Worm (Caenorhabditis elegans): ENCODE data around the gene Y5H2B.3.
A peak's percentile ranks its signal among the peaks of the same experiment; 100 is the strongest.

Y5H2B.3 gene

ce11 chrV:2175242-2175641 is 12.9 kb upstream of the Y5H2B.3 start, which contains the start of gene C45H4.18 (continued):
- TF ChIP-seq athp-1 (tag; optimal IDR thresholded peaks at IDR 0.05) (no peak), aptf-2 (GFP tag; conservative IDR thresholded peaks at IDR 0.05) (no peak), hlh-26 (GFP tag; conservative IDR thresholded peaks at IDR 0.05) (no peak), unc-62 (GFP tag; optimal IDR thresholded peaks at IDR 0.05) (no peak)

DNA sequence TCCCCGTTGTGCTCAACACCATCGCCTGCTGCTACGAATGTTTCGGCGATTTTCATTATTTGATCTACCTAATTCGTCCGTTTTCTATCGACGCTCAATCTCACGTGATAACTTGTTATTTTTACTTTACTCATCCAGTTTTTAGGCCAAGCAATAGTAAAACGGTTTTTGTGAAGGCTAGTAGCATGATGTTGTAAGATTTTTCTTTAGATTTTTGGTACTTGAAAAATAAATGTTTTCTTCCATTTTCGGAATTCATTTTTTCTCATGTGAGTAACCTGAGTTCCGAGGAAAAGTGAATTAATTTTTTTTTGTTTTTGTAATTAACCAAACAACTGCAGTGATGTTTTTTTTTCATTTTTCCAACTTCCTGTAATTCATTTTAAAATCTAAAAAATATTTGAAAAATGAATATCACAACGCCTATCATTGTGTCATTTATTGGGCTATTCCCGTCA is 10.8 kb upstream of the Y5H2B.3 start, which contains the start of gene srbc-17:
Gene srbc-17, plus strand, starts transcription at position 408 of the 458 bp plus-strand sequence.
- TF ChIP-seq snpc-1.3 (tag; optimal IDR thresholded peaks at IDR 0.05; ENCODE audit: insufficient read depth) (no peak), K11D2.4 (GFP tag; IDR thresholded peaks at IDR 0.05) (no peak)

- TF ChIP-seq madf-6 (GFP tag; IDR thresholded peaks at IDR 0.05): no peak
- TF ChIP-seq lir-1 (GFP tag; conservative IDR thresholded peaks at IDR 0.05): no peak
- TF ChIP-seq hlh-26 (GFP tag; conservative IDR thresholded peaks at IDR 0.05): no peak
- TF ChIP-seq athp-1 (tag; optimal IDR thresholded peaks at IDR 0.05): no peak
- no peak for TF ChIP-seq lin-35 (GFP tag; optimal IDR thresholded peaks at IDR 0.05)
- no peak for TF ChIP-seq lsy-27 (tag; optimal IDR thresholded peaks at IDR 0.05; ENCODE audit: borderline replicate concordance, insufficient read depth)
Observed at ce11 chrV:2179214-2179613, 8.9 kb upstream of the Y5H2B.3 start, which contains the start of gene cyp-33C1. Gene cyp-33C1, plus strand, starts transcription at chrV:2179514.

- no peak for TF ChIP-seq F52B5.7 (tag; optimal IDR thresholded peaks at IDR 0.05)
- TF ChIP-seq snpc-3.4 (tag; optimal IDR thresholded peaks at IDR 0.05): no peak
- TF ChIP-seq F37B4.10 (GFP tag; IDR thresholded peaks at IDR 0.05): no peak
- no peak for TF ChIP-seq mxl-1 (tag; optimal IDR thresholded peaks at IDR 0.05)
- TF ChIP-seq madf-10 (tag; optimal IDR thresholded peaks at IDR 0.05): no peak
- no peak for TF ChIP-seq bed-1 (GFP tag; IDR thresholded peaks at IDR 0.05)
- no peak for TF ChIP-seq efl-1 (GFP tag; optimal IDR thresholded peaks at IDR 0.05)
- no peak for TF ChIP-seq hlh-12 (tag; optimal IDR thresholded peaks at IDR 0.05)
- no peak for TF ChIP-seq aptf-3 (GFP tag; IDR thresholded peaks at IDR 0.05)
Observed at ce11 chrV:2181738-2182137, 6.4 kb upstream of the Y5H2B.3 start, which contains the start of gene srbc-16. Gene srbc-16, plus strand, starts transcription at chrV:2182038.

DNA sequence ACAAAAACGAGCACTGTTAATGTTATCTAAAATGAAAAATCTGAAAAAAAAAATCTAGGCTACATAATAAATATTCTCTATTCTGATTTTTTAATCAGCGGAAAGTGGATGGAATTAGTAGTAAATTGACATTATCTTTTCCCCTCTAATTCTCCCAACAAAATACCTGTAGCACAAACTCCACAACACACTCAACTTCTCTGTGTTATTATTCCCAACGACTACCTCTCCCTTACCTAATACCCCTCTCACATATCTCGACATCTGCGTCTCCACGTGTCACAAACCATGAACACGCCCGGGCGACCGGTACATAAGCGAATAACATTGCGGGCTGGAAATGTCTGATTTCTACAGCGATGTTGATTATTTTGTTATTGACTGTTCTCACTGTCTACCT is 4.9 kb upstream of the Y5H2B.3 start, which contains the start of gene cyp-33C2:
Gene cyp-33C2, plus strand, starts transcription at position 327 of the 400 bp plus-strand sequence.
- TF ChIP-seq C17E4.6 (GFP tag; IDR thresholded peaks at IDR 0.05) (no peak), let-526 (GFP tag; IDR thresholded peaks at IDR 0.05) (peak; percentile 28; the same call in 1 of the 2 replicates), lag-1 (GFP tag; IDR thresholded peaks at IDR 0.05) (no peak), nhr-80 (tag; optimal IDR thresholded peaks at IDR 0.05) (peak; percentile 51)

DNA sequence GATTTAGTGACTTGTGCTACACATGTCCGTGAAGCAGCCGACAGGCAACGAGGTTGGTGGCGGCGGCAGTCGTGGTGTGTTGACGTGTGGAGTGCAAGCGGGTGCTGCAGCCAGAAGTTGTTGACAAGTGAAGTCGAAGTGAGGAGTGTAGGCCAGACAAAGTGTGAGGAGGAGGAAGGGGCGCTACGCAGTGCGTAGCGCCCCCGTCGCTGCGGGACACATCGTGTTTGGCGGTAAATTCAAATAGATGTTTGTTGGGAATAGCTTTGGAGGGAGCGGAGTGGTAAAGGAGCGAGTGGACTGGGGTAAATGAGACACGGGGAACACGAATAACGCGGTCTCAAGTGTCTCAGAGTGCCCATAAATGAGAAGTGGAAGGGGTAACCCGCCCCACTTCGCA is 2.6 kb upstream of the Y5H2B.3 start:
- TF ChIP-seq lsy-27 (tag; optimal IDR thresholded peaks at IDR 0.05; ENCODE audit: borderline replicate concordance, insufficient read depth) (no peak), F37B4.10 (GFP tag; IDR thresholded peaks at IDR 0.05) (0 out of 2 replicates have a peak, but pooled peaks have one; percentile 47), Y56A3A.18 (GFP tag; IDR thresholded peaks at IDR 0.05) (no peak), zfh-2 (GFP tag; conservative IDR thresholded peaks at IDR 0.05) (0 out of 2 replicates have a peak, but pooled peaks have one; percentile 44)

DNA sequence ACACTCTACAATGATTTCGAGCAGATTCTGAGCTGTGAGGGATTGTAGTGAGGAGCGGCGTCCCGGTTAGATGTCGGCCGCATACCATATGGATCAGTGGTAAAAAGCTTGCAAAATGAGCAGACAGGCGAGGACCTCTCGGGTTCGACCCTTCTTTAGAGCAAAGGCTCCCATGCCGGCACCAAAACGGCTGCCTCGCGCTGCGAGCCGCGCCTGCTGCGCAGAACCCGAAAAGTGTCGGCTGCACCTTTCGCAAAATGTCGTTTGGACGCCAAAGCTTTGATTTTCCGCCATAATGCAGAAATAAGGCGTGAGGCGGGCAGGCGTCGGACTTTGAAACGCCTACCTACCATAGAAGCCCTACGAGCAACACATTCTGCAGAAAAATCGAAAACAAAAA is 2.3 kb downstream of the Y5H2B.3 start:
- TF ChIP-seq Y53G8AR.9 (GFP tag; conservative IDR thresholded peaks at IDR 0.05): no peak
- 0 out of 2 replicates have a peak, but pooled peaks have one; percentile 40 for TF ChIP-seq ztf-28 (GFP tag; IDR thresholded peaks at IDR 0.05)
- TF ChIP-seq egrh-3 (GFP tag; IDR thresholded peaks at IDR 0.05): peak; percentile 55; the same call in 1 of the 2 replicates
- no peak for TF ChIP-seq efl-1 (GFP tag; optimal IDR thresholded peaks at IDR 0.05)
- peak; percentile 94 for TF ChIP-seq zfh-2 (GFP tag; conservative IDR thresholded peaks at IDR 0.05)
- no peak for TF ChIP-seq Y53F4B.3 (GFP tag; IDR thresholded peaks at IDR 0.05)
- TF ChIP-seq atf-7 (tag; optimal IDR thresholded peaks at IDR 0.05): no peak
- no peak for TF ChIP-seq tbp1 (GFP tag; optimal IDR thresholded peaks at IDR 0.05)
- TF ChIP-seq fkh-3 (tag; optimal IDR thresholded peaks at IDR 0.05): no peak
- TF ChIP-seq snpc-4 (GFP tag; optimal IDR thresholded peaks at IDR 0.05): no peak
- TF ChIP-seq snpc-4 (tag; optimal IDR thresholded peaks at IDR 0.05): peak in 1 of 4 experiments; percentile 29
- TF ChIP-seq ztf-6 (GFP tag; IDR thresholded peaks at IDR 0.05): no peak
- TF ChIP-seq zim-3 (tag; optimal IDR thresholded peaks at IDR 0.05): no peak

Data from whole organism, young adult.